Fruit fly (Drosophila melanogaster) whole organism: Measurements from ENCODE around the gene CG9444.
"Not testable (repeated sequence)": the region's sequence is repeated elsewhere in the genome, so short reads cannot be mapped to it uniquely, and the experiment has no call there.

Experiments
- CG8478 ChIP-seq: fragments of >200 bp; optimal IDR thresholded peaks from 2 replicates; lab custom pipeline; 2018; ENCODE audit warnings: inconsistent platforms
- pan ChIP-seq: fragments of >200 bp; optimal IDR thresholded peaks from 2 replicates; lab custom pipeline; 2017
- psq ChIP-seq: fragments of >200 bp; optimal IDR thresholded peaks from 2 replicates; lab custom pipeline; 2017
- usp ChIP-seq: fragments of >200 bp; optimal IDR thresholded peaks from 2 replicates; lab custom pipeline; 2017; ENCODE audit warnings: missing biosample characterization, missing genetic modification characterization, mixed read lengths

- not testable (repeated sequence) for TF ChIP-seq CG8478 (lab: Kevin White, UChicago); psq (lab: Kevin White, UChicago); pan; usp (GFP tag; lab: Kevin White, UChicago)
These were observed 8.6 kb upstream of the CG9444 start, which contains the start of the genes Unc-115b, p24-2 and CG32939 for dm6 chr3R:9692675-9693129.
